Worm (Caenorhabditis elegans): Measurements from ENCODE around the gene srh-192.
A peak's percentile ranks its signal among the peaks of the same experiment; 100 is the strongest.
"Not testable (repeated sequence)": the region's sequence is repeated elsewhere in the genome, so short reads cannot be mapped to it uniquely, and the experiment has no call there.

- not testable (repeated sequence) for TF ChIP-seq Y79H2A.3 (GFP tag; conservative IDR thresholded peaks at IDR 0.05); Y67H2A.10 (GFP tag; conservative IDR thresholded peaks at IDR 0.05); snpc-1.1 (tag; optimal IDR thresholded peaks at IDR 0.05; ENCODE audit: insufficient read depth); ceh-27 (GFP tag; optimal IDR thresholded peaks at IDR 0.05); F22D6.2 (tag; optimal IDR thresholded peaks at IDR 0.05); ccch-3 (GFP tag; optimal IDR thresholded peaks at IDR 0.05); F49E8.2 (tag; optimal IDR thresholded peaks at IDR 0.05; ENCODE audit: insufficient read depth)
- TF ChIP-seq Y53F4B.3 (GFP tag; IDR thresholded peaks at IDR 0.05): peak; percentile 74; the same call in 1 of the 2 replicates
Observed at ce11 chrV:4333518-4333917, 18.6 kb upstream of the srh-192 start.

Measured in whole organism, young adult.